Worm (Caenorhabditis elegans) whole organism, early embryonic: ENCODE data around the gene Y69A2AR.25.

Experiments used
- B0310.2 ChIP-seq: sonication (generic microtip); optimal IDR thresholded peaks from 2 replicates; lab custom pipeline; 2016; ENCODE audit warnings: mild to moderate bottlenecking, missing genetic modification characterization, missing compliant biosample characterization
- F13C5.2 ChIP-seq: sonication (generic microtip); optimal IDR thresholded peaks from 2 replicates; lab custom pipeline; 2017; ENCODE audit warnings: mild to moderate bottlenecking, missing genetic modification characterization, inconsistent platforms, missing compliant biosample characterization
- aly-1 ChIP-seq: sonication (generic microtip); optimal IDR thresholded peaks from 2 replicates; lab custom pipeline; 2016; ENCODE audit warnings: missing genetic modification characterization, missing compliant biosample characterization
- ama-1 ChIP-seq: fragments of 150-350 bp; optimal IDR thresholded peaks from 2 replicates; lab custom pipeline; 2014
- ceh-13 ChIP-seq: fragments of 200-800 bp; sonication (Bioruptor generic); optimal IDR thresholded peaks from 2 replicates; lab custom pipeline; 2018; ENCODE audit warnings: mild to moderate bottlenecking, missing genetic modification characterization, missing compliant biosample characterization
- ceh-36 ChIP-seq: sonication (generic microtip); optimal IDR thresholded peaks from 2 replicates; lab custom pipeline; 2016; ENCODE audit warnings: missing genetic modification characterization, inconsistent platforms, missing compliant biosample characterization
- ets-7 ChIP-seq: sonication (generic microtip); optimal IDR thresholded peaks from 2 replicates; lab custom pipeline; 2016; ENCODE audit warnings: missing genotype, missing genetic modification characterization, missing compliant biosample characterization
- flt-1 ChIP-seq: fragments of 200-800 bp; sonication (Bioruptor generic); IDR thresholded peaks from 2 replicates; pipeline ENCODE4 v1.3.6; 2022; ENCODE audit warnings: missing genetic modification characterization, missing compliant biosample characterization
- hmbx-1 ChIP-seq: sonication (generic microtip); optimal IDR thresholded peaks from 2 replicates; lab custom pipeline; 2016; ENCODE audit warnings: mild to moderate bottlenecking, missing genetic modification characterization, missing compliant biosample characterization
- hmg-4 ChIP-seq: fragments of 200-800 bp; sonication (Bioruptor generic); optimal IDR thresholded peaks from 2 replicates; lab custom pipeline; 2018; ENCODE audit warnings: mild to moderate bottlenecking, missing genetic modification characterization, missing compliant biosample characterization
- hnd-1 ChIP-seq: sonication (generic microtip); optimal IDR thresholded peaks from 2 replicates; lab custom pipeline; 2016; ENCODE audit warnings: missing genetic modification characterization, missing compliant biosample characterization
- pes-1 ChIP-seq: fragments of 200-800 bp; sonication (Bioruptor generic); IDR thresholded peaks from 2 replicates; pipeline ENCODE4 v1.3.6; 2022; ENCODE audit warnings: missing genetic modification reagents, missing genetic modification characterization, missing compliant biosample characterization
- scrt-1 ChIP-seq: fragments of 200-800 bp; sonication (Bioruptor generic); IDR thresholded peaks from 2 replicates; pipeline ENCODE4 v1.3.6; 2022; ENCODE audit warnings: missing genetic modification characterization, missing compliant biosample characterization
- sea-1 ChIP-seq: fragments of 200-800 bp; sonication (Bioruptor generic); conservative IDR thresholded peaks from 2 replicates; pipeline ENCODE4 v1.3.6; 2022; ENCODE audit warnings: missing genetic modification characterization, missing compliant biosample characterization
- tbx-11 ChIP-seq: fragments of 200-800 bp; sonication (Bioruptor generic); IDR thresholded peaks from 2 replicates; pipeline ENCODE4 v1.3.6; 2022; ENCODE audit warnings: missing genetic modification characterization, missing compliant biosample characterization
- tbx-37 ChIP-seq: fragments of 200-800 bp; sonication (Bioruptor generic); conservative IDR thresholded peaks from 2 replicates; pipeline ENCODE4 v1.3.6; 2022; ENCODE audit warnings: missing genetic modification reagents, missing genetic modification characterization, missing compliant biosample characterization
- tra-4 ChIP-seq: sonication (generic microtip); optimal IDR thresholded peaks from 2 replicates; lab custom pipeline; 2017; ENCODE audit warnings: missing genetic modification characterization, missing compliant biosample characterization

Y69A2AR.25 gene

DNA sequence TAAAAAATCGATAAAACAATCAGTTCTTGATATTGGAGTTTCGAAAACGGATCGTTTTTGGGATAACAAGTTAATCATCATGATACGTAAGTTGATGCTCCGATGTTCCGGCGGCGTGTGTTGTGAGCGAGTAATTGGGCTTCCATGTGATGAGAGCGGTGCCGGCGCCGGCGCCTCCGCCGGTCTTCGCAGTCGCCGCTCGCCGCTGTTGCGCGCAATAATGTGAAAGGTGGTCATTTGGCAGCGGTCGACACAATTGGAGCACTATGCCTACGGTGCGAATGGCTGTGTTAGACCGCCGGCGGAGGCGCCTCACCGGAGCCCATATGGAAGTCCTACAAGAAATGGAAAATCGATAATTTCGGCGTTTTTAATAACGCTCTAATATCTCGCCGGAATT is 16.3 kb downstream of the Y69A2AR.25 start:
- TF ChIP-seq tbx-11 (GFP tag; lab: Robert Waterston, UW) (no peak), ama-1 (lab: Kevin White, UChicago) (no peak)

DNA sequence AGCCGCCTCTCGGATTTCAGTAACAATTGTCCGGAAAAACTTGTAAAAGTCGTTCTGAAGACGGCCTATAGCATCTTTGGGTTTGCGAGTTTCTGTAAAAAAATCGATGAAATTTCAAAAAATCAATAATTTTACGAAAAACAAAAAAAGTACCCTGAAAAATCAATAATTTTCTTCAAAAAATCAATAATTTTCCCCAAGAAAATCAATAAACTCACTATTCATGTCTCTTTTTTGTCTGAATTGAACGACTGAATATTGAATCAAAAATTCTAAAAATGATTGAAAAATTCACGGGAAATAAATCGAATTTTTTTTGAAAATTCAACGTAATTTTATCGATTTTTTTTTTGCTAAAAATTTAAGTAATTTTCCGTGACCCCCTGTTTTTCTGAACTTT is 16.7 kb downstream of the Y69A2AR.25 start, which contains the start of gene Y69A2AR.23:
Y69A2AR.23 (minus strand) TSS at position 267 of the 400 bp plus-strand sequence.
- TF ChIP-seq flt-1 (GFP tag; lab: Robert Waterston, UW) = no peak
- TF ChIP-seq scrt-1 (GFP tag; lab: Robert Waterston, UW) = no peak
- TF ChIP-seq tra-4 = no peak
- TF ChIP-seq hmbx-1 (tag; lab: Kevin White, UChicago) = no peak
- TF ChIP-seq aly-1 (tag; lab: Kevin White, UChicago) = no peak
- TF ChIP-seq F13C5.2 (tag; lab: Kevin White, UChicago) = no peak

DNA sequence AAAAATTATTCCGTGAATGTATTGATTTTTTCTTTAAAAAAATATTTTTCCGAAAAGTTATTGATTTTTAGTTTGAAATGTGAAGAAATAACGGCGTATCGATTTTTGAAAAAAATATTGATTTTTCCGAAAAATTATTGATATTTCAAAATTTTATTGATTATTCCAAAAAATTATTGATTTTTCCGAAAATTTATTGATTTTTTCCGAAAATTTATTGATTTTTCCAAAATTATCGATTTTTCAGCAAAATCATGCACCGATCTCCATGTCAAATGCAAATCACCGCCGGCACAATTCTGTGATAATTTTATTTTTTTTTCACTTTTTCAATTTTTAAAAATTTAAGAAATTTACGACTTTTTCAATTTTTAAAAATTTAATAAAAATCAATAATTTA is 18.6 kb downstream of the Y69A2AR.25 start:
- TF ChIP-seq hmbx-1 (tag; lab: Kevin White, UChicago) (no peak), flt-1 (GFP tag; lab: Robert Waterston, UW) (no peak), ets-7 (tag; lab: Kevin White, UChicago) (no peak), pes-1 (no peak), ama-1 (lab: Kevin White, UChicago) (no peak), hnd-1 (tag; lab: Kevin White, UChicago) (no peak), tbx-11 (GFP tag; lab: Robert Waterston, UW) (no peak), ceh-13 (no peak), ceh-36 (tag; lab: Kevin White, UChicago) (no peak), aly-1 (tag; lab: Kevin White, UChicago) (no peak), sea-1 (no peak), tbx-37 (no peak), hmg-4 (no peak), scrt-1 (GFP tag; lab: Robert Waterston, UW) (no peak), F13C5.2 (tag; lab: Kevin White, UChicago) (no peak), B0310.2 (tag; lab: Kevin White, UChicago) (no peak), tra-4 (no peak)

DNA sequence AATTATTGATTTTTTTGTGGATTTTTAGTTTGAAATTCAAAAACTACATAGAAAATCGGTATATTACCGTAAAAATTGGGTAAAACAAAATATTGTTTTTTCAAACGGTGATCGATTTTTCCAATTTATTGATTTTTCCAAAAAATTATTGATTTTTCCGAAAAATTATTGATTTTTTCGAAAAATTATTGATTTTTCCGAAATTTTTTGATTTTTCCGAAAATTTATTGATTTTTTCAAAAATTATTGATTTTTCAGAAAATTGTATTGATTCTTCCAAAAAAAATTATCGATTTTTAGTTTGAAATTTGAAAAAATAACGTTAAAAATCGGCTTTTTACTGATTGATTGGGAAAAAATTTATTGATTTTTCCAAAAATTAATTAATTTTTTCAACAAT is 19.4 kb downstream of the Y69A2AR.25 start:
- TF ChIP-seq hmbx-1 (tag; lab: Kevin White, UChicago) = no peak
- no peak for TF ChIP-seq F13C5.2 (tag; lab: Kevin White, UChicago)
- no peak for TF ChIP-seq aly-1 (tag; lab: Kevin White, UChicago)
- TF ChIP-seq ama-1 (lab: Kevin White, UChicago) = no peak
- TF ChIP-seq scrt-1 (GFP tag; lab: Robert Waterston, UW) = no peak
- no peak for TF ChIP-seq ceh-13
- no peak for TF ChIP-seq pes-1
- no peak for TF ChIP-seq ceh-36 (tag; lab: Kevin White, UChicago)
- no peak for TF ChIP-seq tbx-37
- no peak for TF ChIP-seq hnd-1 (tag; lab: Kevin White, UChicago)
- TF ChIP-seq hmg-4 = no peak
- no peak for TF ChIP-seq flt-1 (GFP tag; lab: Robert Waterston, UW)
- no peak for TF ChIP-seq sea-1
- no peak for TF ChIP-seq tbx-11 (GFP tag; lab: Robert Waterston, UW)
- TF ChIP-seq tra-4 = no peak

DNA sequence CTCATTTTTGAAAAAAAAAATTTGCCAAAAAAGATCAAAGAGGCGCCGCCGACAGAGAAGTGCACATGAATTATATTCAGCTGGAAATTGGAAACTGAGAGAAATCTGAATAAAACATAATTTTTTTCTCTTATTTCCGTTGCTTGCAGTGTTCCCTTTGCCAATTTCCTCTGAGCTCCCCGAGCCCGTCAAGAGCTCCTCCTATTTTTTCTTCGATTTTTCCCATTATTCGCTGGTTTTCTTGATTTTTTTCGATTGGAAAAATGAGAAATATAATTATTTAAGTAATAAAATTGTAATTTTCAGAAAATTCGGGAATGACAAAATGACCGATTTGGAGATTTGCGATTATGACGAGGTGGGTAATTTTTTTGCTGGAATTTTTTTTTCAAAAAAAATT is 26.2 kb downstream of the Y69A2AR.25 start, which contains the start of gene sprr-3:
sprr-3 (plus strand) TSS at position 301 of the 400 bp plus-strand sequence.
- no peak for TF ChIP-seq hmbx-1 (tag; lab: Kevin White, UChicago)
- no peak for TF ChIP-seq tbx-37
- TF ChIP-seq flt-1 (GFP tag; lab: Robert Waterston, UW) = no peak
- no peak for TF ChIP-seq B0310.2 (tag; lab: Kevin White, UChicago)
- TF ChIP-seq tra-4 = no peak
- no peak for TF ChIP-seq hmg-4
- no peak for TF ChIP-seq scrt-1 (GFP tag; lab: Robert Waterston, UW)

DNA sequence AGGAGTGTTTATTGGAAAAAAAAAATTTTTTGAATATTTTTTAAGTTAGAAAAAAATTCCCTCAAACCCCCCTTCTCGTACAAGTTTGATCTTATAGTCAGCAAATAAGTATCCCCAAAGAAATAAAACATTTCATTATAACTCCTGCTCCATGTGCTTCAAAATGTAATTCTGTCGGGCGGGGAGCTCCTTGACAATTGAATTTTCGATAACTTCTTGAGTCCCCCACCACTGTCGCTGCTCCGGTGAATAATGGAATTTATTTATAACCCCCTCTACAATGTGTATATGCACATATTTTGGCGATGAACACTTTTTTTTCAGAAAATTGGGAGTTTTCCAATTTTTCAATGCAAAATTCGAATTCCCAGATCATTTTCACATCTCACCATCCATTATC is 30.4 kb downstream of the Y69A2AR.25 start:
- TF ChIP-seq tbx-37 (no peak), ceh-13 (no peak), hmbx-1 (tag; lab: Kevin White, UChicago) (no peak), ceh-36 (tag; lab: Kevin White, UChicago) (no peak), tra-4 (no peak), aly-1 (tag; lab: Kevin White, UChicago) (no peak), flt-1 (GFP tag; lab: Robert Waterston, UW) (no peak), ets-7 (tag; lab: Kevin White, UChicago) (no peak), hmg-4 (no peak), ama-1 (lab: Kevin White, UChicago) (no peak), F13C5.2 (tag; lab: Kevin White, UChicago) (no peak), sea-1 (no peak)

DNA sequence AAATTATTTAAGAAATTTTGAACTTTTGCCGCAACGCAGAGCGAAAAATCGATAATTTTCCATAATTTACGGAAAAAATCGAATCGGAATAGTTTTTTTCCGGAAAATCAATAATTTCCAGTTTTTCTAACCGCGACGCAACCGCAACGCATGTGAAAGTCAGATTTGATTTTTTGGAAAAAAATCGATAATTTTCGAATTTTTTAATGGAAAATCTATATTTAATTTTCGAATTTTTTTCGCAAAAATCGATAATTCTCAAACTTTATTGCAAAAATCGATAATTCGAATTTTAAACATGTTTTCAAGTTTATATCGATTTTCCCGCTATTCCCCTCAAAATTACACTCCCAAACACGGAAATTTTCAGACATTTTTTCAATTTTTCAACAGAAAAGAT is 37.9 kb downstream of the Y69A2AR.25 start:
- TF ChIP-seq pes-1 = no peak
- no peak for TF ChIP-seq tra-4
- no peak for TF ChIP-seq hmg-4
- TF ChIP-seq hmbx-1 (tag; lab: Kevin White, UChicago) = no peak
- TF ChIP-seq tbx-37 = no peak
- TF ChIP-seq sea-1 = no peak
- no peak for TF ChIP-seq hnd-1 (tag; lab: Kevin White, UChicago)
- TF ChIP-seq F13C5.2 (tag; lab: Kevin White, UChicago) = no peak
- no peak for TF ChIP-seq ceh-13
- no peak for TF ChIP-seq aly-1 (tag; lab: Kevin White, UChicago)
- no peak for TF ChIP-seq flt-1 (GFP tag; lab: Robert Waterston, UW)
- TF ChIP-seq B0310.2 (tag; lab: Kevin White, UChicago) = no peak
- no peak for TF ChIP-seq ets-7 (tag; lab: Kevin White, UChicago)

DNA sequence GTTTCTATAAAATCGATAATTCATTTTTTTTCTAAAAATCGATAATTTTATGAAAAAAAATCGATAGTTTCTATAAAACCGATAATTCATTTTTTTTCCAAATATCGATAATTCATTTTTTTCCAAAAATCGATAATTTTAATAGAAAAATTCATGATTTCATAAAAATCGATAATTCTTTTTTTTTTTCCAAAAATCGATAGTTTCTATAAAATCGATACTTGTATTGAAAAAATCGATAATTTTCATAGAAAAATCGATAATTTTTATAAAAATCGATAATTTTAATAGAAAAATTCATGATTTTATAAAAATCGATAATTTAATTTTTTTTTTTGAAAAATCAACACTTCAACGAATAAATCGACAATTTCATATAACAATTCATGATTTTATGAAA is 38.9 kb downstream of the Y69A2AR.25 start:
- no peak for TF ChIP-seq aly-1 (tag; lab: Kevin White, UChicago)
- no peak for TF ChIP-seq flt-1 (GFP tag; lab: Robert Waterston, UW)
- no peak for TF ChIP-seq tbx-11 (GFP tag; lab: Robert Waterston, UW)
- no peak for TF ChIP-seq tbx-37
- TF ChIP-seq ceh-36 (tag; lab: Kevin White, UChicago) = no peak
- TF ChIP-seq ama-1 (lab: Kevin White, UChicago) = no peak
